Fruit fly (Drosophila melanogaster): Measurements from ENCODE around the gene Ugt35B1.
A peak's percentile ranks its signal among the peaks of the same experiment; 100 is the strongest.

The Ugt35B1 gene

DNA sequence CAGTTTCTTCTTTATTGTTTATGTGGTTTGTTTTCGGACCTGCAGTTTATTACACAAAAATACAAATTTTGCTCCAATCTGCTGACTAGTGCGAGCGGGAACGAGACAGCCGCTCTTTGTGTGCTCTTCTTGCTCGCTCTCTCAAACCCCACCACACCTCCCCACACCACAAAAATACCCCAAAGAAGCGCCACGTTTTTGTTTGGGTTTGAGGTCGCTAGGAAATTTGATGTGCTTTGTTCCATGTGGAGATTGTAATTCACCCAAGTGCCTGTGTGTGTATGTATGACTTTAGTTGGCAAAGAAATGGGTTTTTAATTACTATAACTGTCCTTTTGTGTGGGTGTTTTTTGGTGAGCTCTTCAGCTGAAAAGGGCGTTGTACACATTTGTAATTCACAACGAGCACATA is 28.0 kb upstream of the Ugt35B1 start (continued):
- TF ChIP-seq Nf-YC (tag; optimal IDR thresholded peaks at IDR 0.05): no peak
- TF ChIP-seq sens (GFP tag): peak; percentile 56
- TF ChIP-seq grau (tag; optimal IDR thresholded peaks at IDR 0.05): peak; percentile 15
- TF ChIP-seq row (GFP tag; IDR thresholded peaks at IDR 0.05): peak; percentile 70
- TF ChIP-seq cas (GFP tag; IDR thresholded peaks at IDR 0.05): no peak
- TF ChIP-seq Asciz (GFP tag; optimal IDR thresholded peaks at IDR 0.05): peak; percentile 15
- no peak for TF ChIP-seq ssp (GFP tag; IDR thresholded peaks at IDR 0.05)
- TF ChIP-seq CG13296 (GFP tag; optimal IDR thresholded peaks at IDR 0.05): no peak
- TF ChIP-seq bigmax (GFP tag; optimal IDR thresholded peaks at IDR 0.05): no peak
- no peak for TF ChIP-seq ham (GFP tag; IDR thresholded peaks at IDR 0.05)
- no peak for TF ChIP-seq gce (GFP tag; IDR thresholded peaks at IDR 0.05)
- TF ChIP-seq sd (tag; optimal IDR thresholded peaks at IDR 0.05): peak; percentile 86
- TF ChIP-seq dmrt99B (tag; optimal IDR thresholded peaks at IDR 0.05): peak; percentile 27
- TF ChIP-seq crol (GFP tag; IDR thresholded peaks at IDR 0.05): peak; percentile 99
- TF ChIP-seq MBD-R2 (GFP tag; IDR thresholded peaks at IDR 0.05): peak; percentile 21; the same call in 1 of the 2 replicates
- no peak for TF ChIP-seq CG18476 (GFP tag; optimal IDR thresholded peaks at IDR 0.05)
- TF ChIP-seq zf30C (GFP tag; optimal IDR thresholded peaks at IDR 0.05): no peak
- TF ChIP-seq Hr3 (GFP tag; optimal IDR thresholded peaks at IDR 0.05): no peak
- TF ChIP-seq abd-A (tag; optimal IDR thresholded peaks at IDR 0.05): peak; percentile 78
- no peak for TF ChIP-seq CG11560 (tag; IDR thresholded peaks at IDR 0.05)
- TF ChIP-seq gt (GFP tag; IDR thresholded peaks at IDR 0.05): no peak
- no peak for TF ChIP-seq hb (GFP tag; IDR thresholded peaks at IDR 0.05; ENCODE audit: partially characterized antibody)
- no peak for TF ChIP-seq Nf-YA (GFP tag; IDR thresholded peaks at IDR 0.05)
- TF ChIP-seq amos (GFP tag; IDR thresholded peaks at IDR 0.05; ENCODE audit: partially characterized antibody): no peak
- no peak for TF ChIP-seq phol (tag; optimal IDR thresholded peaks at IDR 0.05)
- peak; percentile 49 for TF ChIP-seq Bgb (GFP tag; IDR thresholded peaks at IDR 0.05; ENCODE audit: partially characterized antibody)
- peak; percentile 46; the same call in 1 of the 2 replicates for TF ChIP-seq CG14014 (GFP tag; IDR thresholded peaks at IDR 0.05)
- TF ChIP-seq bcd (GFP tag; optimal IDR thresholded peaks at IDR 0.05): peak; percentile 12
- no peak for TF ChIP-seq CG15073 (GFP tag; optimal IDR thresholded peaks at IDR 0.05)
- 0 out of 2 replicates have a peak, but pooled peaks have one; percentile 14 for TF ChIP-seq CG16779 (GFP tag; IDR thresholded peaks at IDR 0.05)
- no peak for TF ChIP-seq CG4707 (GFP tag; optimal IDR thresholded peaks at IDR 0.05)
- TF ChIP-seq CG14050 (GFP tag; IDR thresholded peaks at IDR 0.05): no peak
- peak; percentile 60; the same call in 1 of the 2 replicates for TF ChIP-seq NFAT (GFP tag; IDR thresholded peaks at IDR 0.05)
- TF ChIP-seq CG8388 (GFP tag; optimal IDR thresholded peaks at IDR 0.05): no peak
- TF ChIP-seq NC2β (GFP tag; optimal IDR thresholded peaks at IDR 0.05): no peak
- TF ChIP-seq gro (GFP tag; optimal IDR thresholded peaks at IDR 0.05): peak; percentile 18
- TF ChIP-seq CG13624 (GFP tag; optimal IDR thresholded peaks at IDR 0.05): peak; percentile 12
- TF ChIP-seq ttk (GFP tag; IDR thresholded peaks at IDR 0.05): peak; percentile 52
- TF ChIP-seq CG13287 (GFP tag; IDR thresholded peaks at IDR 0.05; ENCODE audit: partially characterized antibody): 0 out of 2 replicates have a peak, but pooled peaks have one; percentile 11
- no peak for TF ChIP-seq CG6254 (GFP tag; optimal IDR thresholded peaks at IDR 0.05)
- TF ChIP-seq CG9876 (GFP tag; optimal IDR thresholded peaks at IDR 0.05): no peak
- no peak for TF ChIP-seq ems (GFP tag; optimal IDR thresholded peaks at IDR 0.05)
- no peak for TF ChIP-seq CG9437 (GFP tag; optimal IDR thresholded peaks at IDR 0.05)
- no peak for TF ChIP-seq Tbp (GFP tag; optimal IDR thresholded peaks at IDR 0.05)
- TF ChIP-seq chm (GFP tag; IDR thresholded peaks at IDR 0.05): no peak
- TF ChIP-seq bsh (GFP tag; optimal IDR thresholded peaks at IDR 0.05): no peak
- no peak for TF ChIP-seq Oli (tag; optimal IDR thresholded peaks at IDR 0.05)
- TF ChIP-seq CG10959 (GFP tag; IDR thresholded peaks at IDR 0.05): no peak
- TF ChIP-seq slp2 (GFP tag; optimal IDR thresholded peaks at IDR 0.05): no peak
- TF ChIP-seq D (optimal IDR thresholded peaks at IDR 0.05): no peak
- no peak for TF ChIP-seq D (GFP tag; optimal IDR thresholded peaks at IDR 0.05)
- TF ChIP-seq Atf3 (GFP tag; optimal IDR thresholded peaks at IDR 0.05): no peak
